Fruit fly (Drosophila melanogaster): ENCODE data around the gene CG13606.

CG13606 gene

DNA sequence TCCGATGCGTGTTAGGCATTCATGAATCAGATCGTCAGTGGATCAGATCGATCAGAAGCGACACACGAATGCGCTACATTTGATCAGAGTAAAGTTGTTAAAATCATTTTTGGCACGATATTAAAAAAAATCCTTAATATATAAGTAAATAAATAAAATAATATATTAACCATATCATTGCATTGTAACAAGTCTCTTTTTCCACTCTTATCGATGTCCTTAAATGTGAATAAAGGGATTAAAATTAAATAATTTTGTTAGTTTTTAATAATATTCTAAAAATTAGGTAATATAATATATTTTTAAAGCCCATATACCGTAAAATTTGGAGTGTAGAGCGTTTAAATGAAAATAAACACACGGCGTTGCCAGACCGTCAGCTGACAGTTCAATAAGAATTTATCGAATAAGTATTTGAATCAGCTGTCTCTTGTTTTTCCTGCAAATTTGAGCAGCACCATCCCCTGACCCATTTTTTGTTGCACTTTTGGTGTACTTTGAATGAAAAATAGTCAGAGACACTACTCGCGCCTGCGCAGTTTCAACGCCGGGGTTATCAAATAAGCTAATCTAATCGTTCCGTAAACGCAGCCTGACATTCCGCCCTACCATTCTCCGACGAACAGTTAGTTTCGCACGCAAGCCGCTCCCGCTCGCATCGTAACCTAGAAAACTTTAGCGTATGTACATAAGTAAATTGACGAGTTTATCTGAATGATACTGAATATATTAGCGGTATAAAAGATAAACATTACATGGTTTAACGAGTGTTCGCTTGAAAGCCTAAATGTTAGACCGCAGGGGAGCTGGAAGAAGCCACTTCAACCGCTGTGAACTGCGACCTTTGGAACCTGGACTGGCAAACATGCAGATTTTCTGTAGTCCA is 20.3 kb upstream of the CG13606 start, which contains the start of the genes p38a and CG6178 (continued):
- TF ChIP-seq bab2 (GFP tag; optimal IDR thresholded peaks at IDR 0.05) (peak; percentile 69), CG13775 (GFP tag; optimal IDR thresholded peaks at IDR 0.05) (peak; percentile 98), CG4282 (GFP tag; optimal IDR thresholded peaks at IDR 0.05) (no peak), pho (GFP tag; optimal IDR thresholded peaks at IDR 0.05) (peak; percentile 55), NC2β (GFP tag; optimal IDR thresholded peaks at IDR 0.05) (no peak), gem (tag; optimal IDR thresholded peaks at IDR 0.05) (peak; percentile 99), ash1 (GFP tag; optimal IDR thresholded peaks at IDR 0.05) (peak; percentile 48), H15 (GFP tag; IDR thresholded peaks at IDR 0.05) (peak; percentile 93), Opbp (GFP tag; IDR thresholded peaks at IDR 0.05; ENCODE audit: partially characterized antibody) (no peak), gfzf (GFP tag; optimal IDR thresholded peaks at IDR 0.05) (no peak), Abd-B (GFP tag; optimal IDR thresholded peaks at IDR 0.05) (peak; percentile 99), CG9437 (GFP tag; optimal IDR thresholded peaks at IDR 0.05) (peak; percentile 96), schlank (tag; optimal IDR thresholded peaks at IDR 0.05) (peak; percentile 85), pum (GFP tag; optimal IDR thresholded peaks at IDR 0.05) (peak; percentile 35), CG7372 (GFP tag; IDR thresholded peaks at IDR 0.05) (peak; percentile 96), CG30431 (GFP tag; optimal IDR thresholded peaks at IDR 0.05) (peak; percentile 95), BEAF-32 (GFP tag; optimal IDR thresholded peaks at IDR 0.05) (peak; percentile 15), CG14441 (GFP tag; IDR thresholded peaks at IDR 0.05) (peak; percentile 97), BtbVII (GFP tag; optimal IDR thresholded peaks at IDR 0.05) (peak; percentile 96), CG31224 (GFP tag; IDR thresholded peaks at IDR 0.05) (peak; percentile 93), croc (GFP tag; conservative IDR thresholded peaks at IDR 0.05) (peak; percentile 96), danr (GFP tag; IDR thresholded peaks at IDR 0.05) (peak; percentile 94), CG17612 (GFP tag; IDR thresholded peaks at IDR 0.05) (peak; percentile 91), ase (GFP tag; IDR thresholded peaks at IDR 0.05) (peak; percentile 96), zfh1 (GFP tag; IDR thresholded peaks at IDR 0.05) (peak; percentile 93), Max (GFP tag; optimal IDR thresholded peaks at IDR 0.05) (peak; percentile 85), CG17385 (GFP tag; optimal IDR thresholded peaks at IDR 0.05) (peak; percentile 94), CG33557 (GFP tag; optimal IDR thresholded peaks at IDR 0.05) (peak; percentile 84), CG10366 (GFP tag; IDR thresholded peaks at IDR 0.05) (peak; percentile 96), Hr39 (optimal IDR thresholded peaks at IDR 0.05) (no peak), Fer3 (tag; optimal IDR thresholded peaks at IDR 0.05) (peak; percentile 98), fd102C (GFP tag; optimal IDR thresholded peaks at IDR 0.05) (peak; percentile 52), CG13894 (tag; optimal IDR thresholded peaks at IDR 0.05) (peak; percentile 96), CG13287 (GFP tag; IDR thresholded peaks at IDR 0.05; ENCODE audit: partially characterized antibody) (no peak), Lim3 (GFP tag; IDR thresholded peaks at IDR 0.05) (peak; percentile 94), kni (GFP tag; optimal IDR thresholded peaks at IDR 0.05) (no peak), tap (tag; optimal IDR thresholded peaks at IDR 0.05) (peak; percentile 96), CG15479 (GFP tag; optimal IDR thresholded peaks at IDR 0.05) (peak; percentile 39), CG4360 (GFP tag; IDR thresholded peaks at IDR 0.05) (peak; percentile 54), CG18011 (GFP tag; optimal IDR thresholded peaks at IDR 0.05) (peak; percentile 78), mirr (GFP tag; optimal IDR thresholded peaks at IDR 0.05) (peak; percentile 84), Atf6 (GFP tag; IDR thresholded peaks at IDR 0.05) (peak; percentile 92), CG6765 (GFP tag; optimal IDR thresholded peaks at IDR 0.05) (peak; percentile 95), Nf-YA (GFP tag; IDR thresholded peaks at IDR 0.05) (peak; percentile 94), tna (GFP tag; IDR thresholded peaks at IDR 0.05; ENCODE audit: partially characterized antibody) (no peak), lilli (GFP tag; optimal IDR thresholded peaks at IDR 0.05) (peak; percentile 73), CG5245 (GFP tag; optimal IDR thresholded peaks at IDR 0.05) (peak; percentile 82), CG10462 (GFP tag; optimal IDR thresholded peaks at IDR 0.05) (peak; percentile 82), CG7928 (GFP tag; optimal IDR thresholded peaks at IDR 0.05) (peak; percentile 74)

Data from whole organism, embryonic.